Worm (Caenorhabditis elegans): ENCODE measurements around the gene F22B8.7.

DNA sequence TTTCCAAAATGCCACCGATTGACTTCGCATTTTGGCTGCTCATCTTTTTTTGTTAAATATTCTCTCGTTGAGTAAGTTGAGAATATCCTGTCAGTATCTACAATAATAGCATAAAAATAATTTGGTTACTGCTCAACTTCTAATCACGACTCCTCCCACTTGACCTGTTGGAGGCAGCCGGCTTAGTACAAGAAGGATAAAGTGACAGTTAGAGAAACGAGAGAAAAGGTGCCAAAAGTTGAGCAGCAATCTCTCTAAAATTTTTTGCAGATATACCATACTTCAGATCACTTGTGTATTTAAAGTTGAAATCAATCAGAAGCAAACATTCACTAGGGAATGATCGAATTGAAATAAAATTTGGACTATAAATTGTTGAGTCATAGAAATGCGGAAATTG is 30.4 kb downstream of the F22B8.7 start, which contains the start of gene nhr-111:
- no peak for TF ChIP-seq hlh-13 (GFP tag; optimal IDR thresholded peaks at IDR 0.05)
- no peak for TF ChIP-seq tbx-2 (tag; optimal IDR thresholded peaks at IDR 0.05)
- no peak for TF ChIP-seq nhr-11 (tag; optimal IDR thresholded peaks at IDR 0.05)
- TF ChIP-seq ama-1 (optimal IDR thresholded peaks at IDR 0.05), result no peak
- no peak for TF ChIP-seq sdc-2 (tag; optimal IDR thresholded peaks at IDR 0.05)
- no peak for TF ChIP-seq fax-1 (tag; optimal IDR thresholded peaks at IDR 0.05)
- TF ChIP-seq madf-2 (tag; optimal IDR thresholded peaks at IDR 0.05), result no peak
- no peak for TF ChIP-seq pqm-1 (tag; optimal IDR thresholded peaks at IDR 0.05)
- TF ChIP-seq F13H6.1 (tag; optimal IDR thresholded peaks at IDR 0.05), result no peak
